Worm (Caenorhabditis elegans) whole organism, L2 larva: ENCODE measurements around the gene msp-113.

Source experiments
- mab-5 ChIP-seq: fragments of 150-350 bp; optimal IDR thresholded peaks from 2 replicates; lab custom pipeline; 2014; ENCODE audit warnings: missing biosample characterization, missing genetic modification characterization
- nhr-11 ChIP-seq: fragments of 150-350 bp; optimal IDR thresholded peaks from 2 replicates; lab custom pipeline; 2014; ENCODE audit warnings: missing biosample characterization, missing genetic modification characterization
- nhr-237 ChIP-seq: fragments of 150-350 bp; optimal IDR thresholded peaks from 2 replicates; lab custom pipeline; 2014; ENCODE audit warnings: missing biosample characterization, missing genetic modification characterization
- peb-1 ChIP-seq: fragments of 150-350 bp; optimal IDR thresholded peaks from 2 replicates; lab custom pipeline; 2014; ENCODE audit warnings: missing biosample characterization, missing genetic modification characterization
- unc-62 ChIP-seq: fragments of 150-350 bp; optimal IDR thresholded peaks from 2 replicates; lab custom pipeline; 2014; ENCODE audit warnings: missing biosample characterization, missing genetic modification reagents, missing genetic modification characterization
- zag-1 ChIP-seq: fragments of 150-350 bp; optimal IDR thresholded peaks from 2 replicates; lab custom pipeline; 2014; ENCODE audit warnings: missing biosample characterization, missing genetic modification characterization

ce11 chrIV:5277752-5278151 is 20.0 kb upstream of the msp-113 start, which contains the start of gene F36H12.17:
- TF ChIP-seq nhr-11 (tag; lab: Kevin White, UChicago) (no peak), unc-62 (GFP tag; lab: Kevin White, UChicago) (no peak), peb-1 (tag; lab: Kevin White, UChicago) (no peak), nhr-237 (tag; lab: Kevin White, UChicago) (no peak), zag-1 (no peak), mab-5 (tag; lab: Kevin White, UChicago) (no peak)
